Worm (Caenorhabditis elegans): ENCODE results near the gene col-8.

Gene col-8

ce11 chrIII:7060531-7061095 is 40.2 kb upstream of the col-8 start, which contains the start of gene egg-2:
TSS of gene egg-2 (minus strand) at chrIII:7060583.
- no peak for TF ChIP-seq xbp-1 (tag; optimal IDR thresholded peaks at IDR 0.05)
- no peak for TF ChIP-seq lin-39 (tag; optimal IDR thresholded peaks at IDR 0.05)
- no peak for TF ChIP-seq snpc-4 (tag; optimal IDR thresholded peaks at IDR 0.05)
- TF ChIP-seq pqm-1 (tag; optimal IDR thresholded peaks at IDR 0.05) = no peak
- no peak for TF ChIP-seq jun-1 (tag; optimal IDR thresholded peaks at IDR 0.05)
- no peak for TF ChIP-seq nhr-71 (tag; optimal IDR thresholded peaks at IDR 0.05)
- no peak for TF ChIP-seq sox-4 (tag; optimal IDR thresholded peaks at IDR 0.05)
- no peak for TF ChIP-seq unc-130 (tag; optimal IDR thresholded peaks at IDR 0.05)
- no peak for TF ChIP-seq egl-27 (tag; optimal IDR thresholded peaks at IDR 0.05)
- no peak for TF ChIP-seq mep-1 (tag; optimal IDR thresholded peaks at IDR 0.05)
- TF ChIP-seq alr-1 (tag; optimal IDR thresholded peaks at IDR 0.05; ENCODE audit: borderline replicate concordance) = no peak
- TF ChIP-seq mdl-1 (tag; optimal IDR thresholded peaks at IDR 0.05) = no peak
- no peak for TF ChIP-seq nhr-19 (GFP tag; conservative IDR thresholded peaks at IDR 0.05)
- TF ChIP-seq ztf-4 (tag; optimal IDR thresholded peaks at IDR 0.05) = no peak
- TF ChIP-seq ama-1 (optimal IDR thresholded peaks at IDR 0.05) = no peak
- no peak for TF ChIP-seq mab-9 (GFP tag; IDR thresholded peaks at IDR 0.05)
- TF ChIP-seq lir-3 (tag; optimal IDR thresholded peaks at IDR 0.05; ENCODE audit: poor library complexity) = no peak
- no peak for TF ChIP-seq nhr-76 (tag; optimal IDR thresholded peaks at IDR 0.05)
- no peak for TF ChIP-seq irx-1 (tag; optimal IDR thresholded peaks at IDR 0.05)

ce11 chrIII:7056241-7056640 is 35.8 kb upstream of the col-8 start, which contains the start of gene R01H2.2:
TSS of gene R01H2.2 (plus strand) at chrIII:7056541.
- TF ChIP-seq unc-30 (tag; optimal IDR thresholded peaks at IDR 0.05) (no peak), aly-2 (tag; optimal IDR thresholded peaks at IDR 0.05) (no peak), pqm-1 (tag; optimal IDR thresholded peaks at IDR 0.05) (no peak), nhr-12 (tag; optimal IDR thresholded peaks at IDR 0.05) (no peak), jun-1 (tag; optimal IDR thresholded peaks at IDR 0.05) (no peak), nhr-77 (tag; optimal IDR thresholded peaks at IDR 0.05) (no peak), ceh-82 (tag; optimal IDR thresholded peaks at IDR 0.05) (no peak), swsn-7 (tag; optimal IDR thresholded peaks at IDR 0.05) (no peak), ceh-63 (GFP tag; optimal IDR thresholded peaks at IDR 0.05) (no peak), snpc-4 (tag; optimal IDR thresholded peaks at IDR 0.05) (no peak), lin-13 (GFP tag; optimal IDR thresholded peaks at IDR 0.05) (no peak), nhr-85 (tag) (no peak), hlh-4 (tag; optimal IDR thresholded peaks at IDR 0.05) (no peak), nhr-20 (tag; optimal IDR thresholded peaks at IDR 0.05) (no peak), pag-3 (tag; optimal IDR thresholded peaks at IDR 0.05; ENCODE audit: borderline replicate concordance, insufficient read depth) (no peak), zip-4 (GFP tag; optimal IDR thresholded peaks at IDR 0.05) (no peak), sox-4 (tag; optimal IDR thresholded peaks at IDR 0.05) (no peak), ama-1 (optimal IDR thresholded peaks at IDR 0.05) (no peak), nhr-11 (tag; optimal IDR thresholded peaks at IDR 0.05) (no peak), rnt-1 (tag; optimal IDR thresholded peaks at IDR 0.05) (no peak)

- TF ChIP-seq lin-35 (GFP tag; optimal IDR thresholded peaks at IDR 0.05) (no peak), nhr-11 (tag; optimal IDR thresholded peaks at IDR 0.05) (no peak), ces-1 (GFP tag; optimal IDR thresholded peaks at IDR 0.05) (no peak), sup-37 (GFP tag; optimal IDR thresholded peaks at IDR 0.05) (no peak), tbx-2 (tag; optimal IDR thresholded peaks at IDR 0.05) (no peak), aly-2 (tag; optimal IDR thresholded peaks at IDR 0.05) (no peak), Y116A8C.19 (tag; optimal IDR thresholded peaks at IDR 0.05; ENCODE audit: borderline replicate concordance) (no peak), egl-13 (tag; optimal IDR thresholded peaks at IDR 0.05) (no peak), mef-2 (tag; optimal IDR thresholded peaks at IDR 0.05) (no peak), unc-98 (GFP tag; IDR thresholded peaks at IDR 0.05) (no peak), elt-2 (tag; optimal IDR thresholded peaks at IDR 0.05) (no peak), nhr-28 (tag; optimal IDR thresholded peaks at IDR 0.05) (no peak), nhr-85 (tag) (no peak), nhr-47 (tag; optimal IDR thresholded peaks at IDR 0.05) (no peak), C16A3.4 (tag; optimal IDR thresholded peaks at IDR 0.05) (no peak), efl-1 (optimal IDR thresholded peaks at IDR 0.05) (no peak), efl-1 (GFP tag; optimal IDR thresholded peaks at IDR 0.05 in 1 of 2) (no peak), sptf-1 (tag; optimal IDR thresholded peaks at IDR 0.05) (no peak), aha-1 (tag; optimal IDR thresholded peaks at IDR 0.05) (no peak), unc-30 (tag; optimal IDR thresholded peaks at IDR 0.05) (no peak)
Observed at ce11 chrIII:7045643-7046042, 25.2 kb upstream of the col-8 start, which contains the start of gene R01H2.7. TSS of gene R01H2.7 (minus strand) at chrIII:7045743.

Measured in whole organism, L1 larva.